Fruit fly (Drosophila melanogaster) whole organism, embryonic: ENCODE data around the gene CG43163.

Experiments
- Blimp-1 ChIP-seq: fragments of 200-800 bp; sonication (Bioruptor generic); optimal IDR thresholded peaks from 3 replicates; lab custom pipeline; 2018; ENCODE audit warnings: missing biosample characterization, missing genetic modification characterization, mild to moderate bottlenecking, moderate library complexity, missing genetic modification reagents
- CG11085 ChIP-seq: fragments of 200-800 bp; sonication (Bioruptor generic); IDR thresholded peaks from 2 replicates; pipeline ENCODE4 v1.3.6; 2022; ENCODE audit warnings: missing biosample characterization, missing genetic modification characterization
- CG12155 ChIP-seq: fragments of 200-800 bp; sonication (Bioruptor generic); optimal IDR thresholded peaks from 3 replicates; lab custom pipeline; 2016; ENCODE audit warnings: missing biosample characterization, missing genetic modification characterization
- CG1603 ChIP-seq: fragments of 200-800 bp; sonication (Bioruptor generic); optimal IDR thresholded peaks from 2 replicates; lab custom pipeline; 2019; ENCODE audit warnings: missing biosample characterization, mild to moderate bottlenecking, missing genetic modification characterization, moderate library complexity
- CG1647 ChIP-seq: fragments of 200-800 bp; sonication (Bioruptor generic); optimal IDR thresholded peaks from 3 replicates; lab custom pipeline; 2016; ENCODE audit warnings: missing biosample characterization, missing genetic modification characterization
- CG17359 ChIP-seq: fragments of 200-800 bp; sonication (Bioruptor generic); optimal IDR thresholded peaks from 3 replicates; lab custom pipeline; 2018; ENCODE audit warnings: missing biosample characterization, mild to moderate bottlenecking, missing genetic modification characterization, moderate library complexity
- CG17361 ChIP-seq: fragments of 200-800 bp; sonication (Bioruptor generic); IDR thresholded peaks from 3 replicates; pipeline ENCODE4 v1.3.6; 2022; ENCODE audit warnings: missing biosample characterization, missing genetic modification characterization
- CG2129 ChIP-seq: fragments of 200-800 bp; sonication (Bioruptor generic); IDR thresholded peaks from 2 replicates; pipeline ENCODE4 v1.3.6; 2022; ENCODE audit warnings: missing biosample characterization, missing genetic modification characterization; ENCODE audit not compliant: partially characterized antibody
- CG31365 ChIP-seq: fragments of 200-800 bp; sonication (Bioruptor generic); optimal IDR thresholded peaks from 2 replicates; lab custom pipeline; 2018; ENCODE audit warnings: missing biosample characterization, mild to moderate bottlenecking, missing genetic modification characterization
- CG31441 ChIP-seq: fragments of 200-800 bp; sonication (Bioruptor generic); IDR thresholded peaks from 2 replicates; pipeline ENCODE4 v1.3.6; 2022; ENCODE audit warnings: missing biosample characterization, missing genetic modification characterization
- CG34376 ChIP-seq: fragments of 200-800 bp; sonication (Bioruptor generic); optimal IDR thresholded peaks from 2 replicates; lab custom pipeline; 2018; ENCODE audit warnings: missing biosample characterization, mild to moderate bottlenecking, missing genetic modification characterization
- CG3838 ChIP-seq: fragments of 200-800 bp; sonication (Bioruptor generic); optimal IDR thresholded peaks from 3 replicates; lab custom pipeline; 2016; ENCODE audit warnings: missing biosample characterization, missing genetic modification characterization
- CG4424 ChIP-seq: fragments of 200-800 bp; sonication (Bioruptor generic); optimal IDR thresholded peaks from 3 replicates; lab custom pipeline; 2016; ENCODE audit warnings: missing biosample characterization, missing genetic modification characterization
- CG4707 ChIP-seq: fragments of 200-800 bp; sonication (Bioruptor generic); optimal IDR thresholded peaks from 2 replicates; lab custom pipeline; 2018; ENCODE audit warnings: missing biosample characterization, mild to moderate bottlenecking, missing genetic modification characterization, moderate library complexity
- CG6854 ChIP-seq: fragments of 200-800 bp; sonication (Bioruptor generic); optimal IDR thresholded peaks from 3 replicates; lab custom pipeline; 2017; ENCODE audit warnings: missing biosample characterization, mild to moderate bottlenecking, missing genetic modification characterization
- CG9797 ChIP-seq: fragments of 200-800 bp; sonication (Bioruptor generic); optimal IDR thresholded peaks from 3 replicates; lab custom pipeline; 2018; ENCODE audit warnings: missing biosample characterization, mild to moderate bottlenecking, missing genetic modification characterization
- CG9817 ChIP-seq: fragments of 200-800 bp; sonication (Bioruptor generic); optimal IDR thresholded peaks from 2 replicates; lab custom pipeline; 2018; ENCODE audit warnings: missing biosample characterization, mild to moderate bottlenecking, missing genetic modification characterization, moderate library complexity
- Dad ChIP-seq: fragments of 200-800 bp; sonication (Bioruptor generic); optimal IDR thresholded peaks from 3 replicates; lab custom pipeline; 2016; ENCODE audit warnings: missing biosample characterization, missing genetic modification characterization
- Doc2 ChIP-seq: fragments of 200-800 bp; sonication (Bioruptor generic); IDR thresholded peaks from 2 replicates; pipeline ENCODE4 v1.3.6; 2022; ENCODE audit warnings: missing biosample characterization, missing genetic modification characterization
- H2.0 ChIP-seq: fragments of 200-800 bp; sonication (Bioruptor generic); IDR thresholded peaks from 2 replicates; pipeline ENCODE4 v1.3.6; 2022; ENCODE audit warnings: missing biosample characterization, missing genetic modification characterization
- HLHmδ ChIP-seq: fragments of 200-800 bp; sonication (Bioruptor generic); optimal IDR thresholded peaks from 2 replicates; lab custom pipeline; 2018; ENCODE audit warnings: missing biosample characterization, mild to moderate bottlenecking, missing genetic modification characterization, moderate library complexity
- Lim3 ChIP-seq: fragments of 200-800 bp; sonication (Bioruptor generic); IDR thresholded peaks from 2 replicates; pipeline ENCODE4 v1.3.6; 2022; ENCODE audit warnings: missing biosample characterization, missing genetic modification characterization
- Lpt ChIP-seq: fragments of >200 bp; optimal IDR thresholded peaks from 2 replicates; lab custom pipeline; 2018; ENCODE audit warnings: missing biosample characterization, missing genetic modification characterization
- Oaz ChIP-seq: fragments of 200-800 bp; sonication (Bioruptor generic); IDR thresholded peaks from 2 replicates; pipeline ENCODE4 v1.3.6; 2022; ENCODE audit warnings: missing biosample characterization, missing genetic modification characterization
- Pdp1 ChIP-seq, 2 experiments: fragments of 200-800 bp; sonication (Bioruptor generic); optimal IDR thresholded peaks; 3 replicates each; lab custom pipeline; 2016; ENCODE audit warnings: missing biosample characterization in 2 of 2, missing genetic modification characterization in 2 of 2, mild to moderate bottlenecking in 1 of 2, moderate library complexity in 1 of 2
- Scr ChIP-seq: fragments of 200-800 bp; sonication (Bioruptor generic); IDR thresholded peaks from 2 replicates; pipeline ENCODE4 v1.3.6; 2022; ENCODE audit warnings: missing biosample characterization, missing genetic modification characterization; ENCODE audit not compliant: partially characterized antibody
- Sox102F ChIP-seq: fragments of 200-800 bp; sonication (Bioruptor generic); optimal IDR thresholded peaks from 2 replicates; lab custom pipeline; 2018; ENCODE audit warnings: missing biosample characterization, mild to moderate bottlenecking, missing genetic modification characterization, moderate library complexity
- Ssrp ChIP-seq: fragments of 200-800 bp; sonication (Bioruptor generic); optimal IDR thresholded peaks from 2 replicates; lab custom pipeline; 2018; ENCODE audit warnings: missing biosample characterization, mild to moderate bottlenecking, missing genetic modification characterization, moderate library complexity
- Taf1 ChIP-seq: fragments of 200-800 bp; sonication (Bioruptor generic); IDR thresholded peaks from 2 replicates; pipeline ENCODE4 v1.3.6; 2022; ENCODE audit warnings: missing biosample characterization, missing genetic modification characterization
- amos ChIP-seq: fragments of 200-800 bp; sonication (Bioruptor generic); IDR thresholded peaks from 2 replicates; pipeline ENCODE4 v1.3.6; 2022; ENCODE audit warnings: missing biosample characterization, missing genetic modification characterization; ENCODE audit not compliant: partially characterized antibody
- ap ChIP-seq: fragments of 200-800 bp; sonication (Bioruptor generic); IDR thresholded peaks from 2 replicates; pipeline ENCODE4 v1.3.6; 2022; ENCODE audit warnings: missing biosample characterization, missing genetic modification characterization
- bowl ChIP-seq: fragments of 200-800 bp; sonication (Bioruptor generic); IDR thresholded peaks from 2 replicates; pipeline ENCODE4 v1.3.6; 2022; ENCODE audit warnings: missing biosample characterization, missing genetic modification characterization
- cato ChIP-seq: fragments of 200-800 bp; sonication (Bioruptor generic); optimal IDR thresholded peaks from 2 replicates; lab custom pipeline; 2016; ENCODE audit warnings: missing biosample characterization, missing genetic modification characterization, borderline replicate concordance
- chinmo ChIP-seq: fragments of 200-800 bp; sonication (Bioruptor generic); IDR thresholded peaks from 4 replicates; pipeline ENCODE4 v1.3.6; 2022; ENCODE audit warnings: missing biosample characterization, missing genetic modification characterization; ENCODE audit not compliant: partially characterized antibody
- dm ChIP-seq: fragments of 200-800 bp; sonication (Bioruptor generic); optimal IDR thresholded peaks from 3 replicates; lab custom pipeline; 2016; ENCODE audit warnings: missing biosample characterization, missing genetic modification characterization
- dmrt11E ChIP-seq: fragments of 200-800 bp; sonication (Bioruptor generic); optimal IDR thresholded peaks from 3 replicates; lab custom pipeline; 2018; ENCODE audit warnings: missing biosample characterization, mild to moderate bottlenecking, missing genetic modification characterization, moderate library complexity
- dpn ChIP-seq, 2 experiments: fragments of 200-800 bp; sonication (Bioruptor generic); optimal IDR thresholded peaks; 3 replicates each; lab custom pipeline; 2016; ENCODE audit warnings: missing biosample characterization in 2 of 2, missing genetic modification characterization in 2 of 2
- en ChIP-seq: fragments of 200-800 bp; sonication (Bioruptor generic); optimal IDR thresholded peaks from 2 replicates; lab custom pipeline; 2016; ENCODE audit warnings: missing biosample characterization, missing genetic modification characterization
- gce ChIP-seq: fragments of 200-800 bp; sonication (Bioruptor generic); IDR thresholded peaks from 3 replicates; pipeline ENCODE4 v1.3.6; 2022; ENCODE audit warnings: missing biosample characterization, missing genetic modification characterization
- gt ChIP-seq: fragments of 200-800 bp; sonication (Bioruptor generic); IDR thresholded peaks from 2 replicates; pipeline ENCODE4 v1.3.6; 2022; ENCODE audit warnings: missing biosample characterization, missing genetic modification characterization
- insv ChIP-seq, 2 experiments: fragments of 200-800 bp; sonication (Bioruptor generic); optimal IDR thresholded peaks; 3 replicates each; lab custom pipeline; 2016 to 2018; ENCODE audit warnings: missing biosample characterization in 2 of 2, missing genetic modification characterization in 2 of 2
- lov ChIP-seq, 2 experiments: fragments of 200-800 bp in 1 of 2; fragments of >200 bp in 1 of 2; sonication (Bioruptor generic) in 1 of 2; IDR thresholded peaks in 1 of 2; optimal IDR thresholded peaks in 1 of 2; 2 replicates in 1 of 2; 3 replicates in 1 of 2; pipeline versions ENCODE4 v1.3.6 to Lab custom; 2017 to 2022; ENCODE audit warnings: missing biosample characterization in 1 of 2, missing genetic modification characterization in 1 of 2
- nerfin-2 ChIP-seq: fragments of 200-800 bp; sonication (Bioruptor generic); IDR thresholded peaks from 2 replicates; pipeline ENCODE4 v1.3.6; 2022; ENCODE audit warnings: missing biosample characterization, missing genetic modification characterization; ENCODE audit not compliant: partially characterized antibody
- ranshi ChIP-seq: fragments of 200-800 bp; sonication (Bioruptor generic); IDR thresholded peaks from 2 replicates; pipeline ENCODE4 v1.3.6; 2022; ENCODE audit warnings: missing biosample characterization, missing genetic modification characterization
- sens ChIP-seq: fragments of 200-800 bp; sonication (Bioruptor generic); peaks from one replicate; lab custom pipeline; 2016; ENCODE audit warnings: missing biosample characterization, missing genetic modification characterization
- tll ChIP-seq, 2 experiments: fragments of 200-800 bp in 1 of 2; fragments of >200 bp in 1 of 2; sonication (Bioruptor generic) in 1 of 2; optimal IDR thresholded peaks; 2 replicates each; lab custom pipeline; 2017 to 2019; ENCODE audit warnings: missing biosample characterization in 2 of 2, missing genetic modification characterization in 2 of 2, mild to moderate bottlenecking in 1 of 2, moderate library complexity in 1 of 2
- trh ChIP-seq: fragments of 200-800 bp; sonication (Bioruptor generic); optimal IDR thresholded peaks from 2 replicates; lab custom pipeline; 2016; ENCODE audit warnings: missing biosample characterization, missing genetic modification characterization

The CG43163 gene

dm6 chr3L:8524816-8525625, 18.1 kb upstream of the CG43163 start, which contains the start of the genes GstO1 and foi (continued):
- TF ChIP-seq Sox102F (GFP tag; lab: Kevin White, UChicago), result no peak
- TF ChIP-seq CG9817 (tag; lab: Kevin White, UChicago), result no peak
- TF ChIP-seq CG31365 (tag; lab: Kevin White, UChicago), result no peak
- no peak for TF ChIP-seq Taf1 (GFP tag; lab: Robert Waterston, UW)
- TF ChIP-seq Ssrp (tag; lab: Kevin White, UChicago), result no peak
- TF ChIP-seq CG1647, result no peak
- TF ChIP-seq CG12155 (GFP tag; lab: Kevin White, UChicago), result peak; percentile 29
- peak in 1 of 2 experiments; percentile 87 for TF ChIP-seq Pdp1 (GFP tag; optimal IDR thresholded peaks at IDR 0.05; lab: Kevin White, UChicago)
- TF ChIP-seq dm (GFP tag; lab: Kevin White, UChicago), result peak; percentile 40
- TF ChIP-seq Lpt (GFP tag; lab: Kevin White, UChicago), result no peak
- TF ChIP-seq trh (GFP tag; lab: Kevin White, UChicago), result no peak
- no peak for TF ChIP-seq Dad
- peak; percentile 24 for TF ChIP-seq HLHmδ (GFP tag; lab: Kevin White, UChicago)
- no peak for TF ChIP-seq dmrt11E
- TF ChIP-seq tll (GFP tag; optimal IDR thresholded peaks at IDR 0.05; lab: Kevin White, UChicago), result no peak
- TF ChIP-seq en (GFP tag; lab: Kevin White, UChicago), result no peak
- no peak for TF ChIP-seq CG4707
- no peak for TF ChIP-seq gce (GFP tag; lab: Robert Waterston, UW)
- no peak for TF ChIP-seq Doc2 (GFP tag; lab: Robert Waterston, UW)
- TF ChIP-seq CG1603 (tag; lab: Kevin White, UChicago), result peak; percentile 74
- no peak for TF ChIP-seq CG34376 (GFP tag; lab: Kevin White, UChicago)
- no peak for TF ChIP-seq sens (GFP tag; lab: Kevin White, UChicago)
- TF ChIP-seq CG11085 (GFP tag; lab: Robert Waterston, UW), result no peak
- TF ChIP-seq CG31441, result 0 out of 2 replicates have a peak, but pooled peaks have one; percentile 31
- no peak for TF ChIP-seq CG4424
- 0 out of 2 replicates have a peak, but pooled peaks have one; percentile 10 for TF ChIP-seq ap
- TF ChIP-seq CG3838 (GFP tag; lab: Kevin White, UChicago), result peak; percentile 29
- TF ChIP-seq bowl (GFP tag; lab: Robert Waterston, UW), result no peak
- TF ChIP-seq insv (GFP tag; optimal IDR thresholded peaks at IDR 0.05; lab: Kevin White, UChicago), result no peak
- TF ChIP-seq lov (optimal IDR thresholded peaks at IDR 0.05; lab: Kevin White, UChicago), result no peak
- TF ChIP-seq lov (GFP tag; IDR thresholded peaks at IDR 0.05; lab: Robert Waterston, UW), result no peak
- TF ChIP-seq H2.0, result no peak
- TF ChIP-seq dpn (GFP tag; optimal IDR thresholded peaks at IDR 0.05; lab: Kevin White, UChicago), result peak in 1 of 2 experiments; percentile 19
- TF ChIP-seq amos (GFP tag; lab: Robert Waterston, UW), result peak; percentile 99
- peak; percentile 11; the same call in 1 of the 2 replicates for TF ChIP-seq ranshi
- TF ChIP-seq cato (GFP tag; lab: Kevin White, UChicago), result no peak
- TF ChIP-seq Lim3 (GFP tag; lab: Robert Waterston, UW), result no peak
- no peak for TF ChIP-seq Blimp-1
- peak; percentile 21 for TF ChIP-seq CG9797
- TF ChIP-seq Scr (GFP tag; lab: Robert Waterston, UW), result peak; percentile 97
- TF ChIP-seq chinmo (GFP tag; lab: Robert Waterston, UW), result peak; percentile 98
- TF ChIP-seq CG17359 (tag; lab: Kevin White, UChicago), result peak; percentile 3
- TF ChIP-seq Oaz (GFP tag; lab: Robert Waterston, UW), result no peak
- TF ChIP-seq CG2129 (GFP tag; lab: Robert Waterston, UW), result peak; percentile 91
- peak; percentile 99 for TF ChIP-seq nerfin-2 (GFP tag; lab: Robert Waterston, UW)
- peak; percentile 55; the same call in 1 of the 3 replicates for TF ChIP-seq CG17361 (GFP tag; lab: Robert Waterston, UW)
- no peak for TF ChIP-seq CG6854 (GFP tag; lab: Kevin White, UChicago)
- TF ChIP-seq gt (GFP tag; lab: Robert Waterston, UW), result no peak
